Fruit fly (Drosophila melanogaster): ENCODE measurements around the gene CG31279.

Gene CG31279

DNA sequence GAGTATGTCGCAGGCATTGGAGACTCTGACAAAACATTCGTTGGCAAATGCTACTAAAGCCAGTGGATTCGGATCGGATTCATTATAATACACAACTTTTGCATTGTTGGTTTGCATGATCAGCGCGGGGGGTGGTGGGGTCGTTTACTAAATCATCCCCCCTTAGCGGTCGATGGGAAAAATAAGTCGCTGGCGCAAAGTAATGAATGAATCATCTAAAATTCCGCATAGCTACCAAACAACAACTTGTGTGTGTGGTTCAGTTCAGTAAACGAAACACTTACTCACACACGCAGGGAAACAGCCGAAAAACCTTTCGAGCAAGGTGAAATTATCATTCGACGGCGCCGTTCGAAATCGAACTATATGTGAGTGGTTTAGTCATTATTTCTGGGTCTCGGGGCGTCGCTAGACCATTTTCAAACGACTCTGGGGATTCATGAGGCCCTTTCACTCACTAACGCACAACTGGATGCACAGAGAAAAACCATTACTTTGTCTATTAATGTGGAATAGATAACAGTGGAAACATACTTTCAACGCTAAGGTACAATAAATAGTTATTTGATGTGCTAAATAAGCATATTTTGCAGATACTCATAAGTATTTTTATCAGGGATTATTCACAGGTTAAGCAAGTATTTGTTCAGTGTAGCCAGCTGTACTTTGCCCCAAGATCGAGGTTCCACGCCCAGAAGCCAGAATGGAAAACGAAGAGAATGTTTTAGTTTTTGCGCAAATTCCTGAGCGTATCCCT, 18.1 kb downstream of the CG31279 start (continued):
- TF ChIP-seq TFAM (GFP tag; optimal IDR thresholded peaks at IDR 0.05), result no peak
- TF ChIP-seq CG7372 (GFP tag; IDR thresholded peaks at IDR 0.05), result peak; percentile 71; the same call in 1 of the 2 replicates
- TF ChIP-seq Neu2 (GFP tag; optimal IDR thresholded peaks at IDR 0.05; ENCODE audit: borderline replicate concordance), result no peak
- no peak for TF ChIP-seq NK7.1 (GFP tag; optimal IDR thresholded peaks at IDR 0.05)
- peak; percentile 51 for TF ChIP-seq Ravus (GFP tag; IDR thresholded peaks at IDR 0.05)
- peak; percentile 82 for TF ChIP-seq CG8388 (GFP tag; optimal IDR thresholded peaks at IDR 0.05)
- peak; percentile 76 for TF ChIP-seq dysf (GFP tag; IDR thresholded peaks at IDR 0.05)
- TF ChIP-seq CG17912 (GFP tag; optimal IDR thresholded peaks at IDR 0.05), result no peak
- TF ChIP-seq MTF-1 (GFP tag; optimal IDR thresholded peaks at IDR 0.05; ENCODE audit: borderline replicate concordance), result peak; percentile 76
- TF ChIP-seq Nf-YA (GFP tag; IDR thresholded peaks at IDR 0.05), result peak; percentile 76; the same call in 1 of the 2 replicates
- peak; percentile 64 for TF ChIP-seq CG16815 (GFP tag; optimal IDR thresholded peaks at IDR 0.05)
- TF ChIP-seq ERR (GFP tag; optimal IDR thresholded peaks at IDR 0.05), result peak; percentile 46
- peak; percentile 80 for TF ChIP-seq wor (GFP tag; IDR thresholded peaks at IDR 0.05)
- 0 out of 3 replicates have a peak, but pooled peaks have one; percentile 12 for TF ChIP-seq CG14050 (GFP tag; IDR thresholded peaks at IDR 0.05)
- no peak for TF ChIP-seq klu (GFP tag; IDR thresholded peaks at IDR 0.05)
- no peak for TF ChIP-seq psq (GFP tag; optimal IDR thresholded peaks at IDR 0.05)
- TF ChIP-seq Ada2b (GFP tag; IDR thresholded peaks at IDR 0.05), result peak; percentile 81
- TF ChIP-seq seq (GFP tag; IDR thresholded peaks at IDR 0.05), result no peak; the same call in 1 of the 2 replicates
- peak; percentile 66 for TF ChIP-seq salm (tag; optimal IDR thresholded peaks at IDR 0.05)
- peak; percentile 8 for TF ChIP-seq Usf (GFP tag; optimal IDR thresholded peaks at IDR 0.05)
- TF ChIP-seq CG3065 (GFP tag; optimal IDR thresholded peaks at IDR 0.05), result no peak
- peak; percentile 36 for TF ChIP-seq jumu (GFP tag; optimal IDR thresholded peaks at IDR 0.05)
- TF ChIP-seq CG30020 (tag; optimal IDR thresholded peaks at IDR 0.05), result peak; percentile 33
- peak; percentile 50 for TF ChIP-seq disco-r (GFP tag; optimal IDR thresholded peaks at IDR 0.05)
- peak; percentile 77 for TF ChIP-seq CG7786 (GFP tag; optimal IDR thresholded peaks at IDR 0.05)
- TF ChIP-seq dimm (GFP tag; IDR thresholded peaks at IDR 0.05), result peak; percentile 75
- peak; percentile 73 for TF ChIP-seq HmgZ (tag; optimal IDR thresholded peaks at IDR 0.05)
- TF ChIP-seq Ptx1 (GFP tag; IDR thresholded peaks at IDR 0.05), result peak; percentile 81
- TF ChIP-seq knrl (GFP tag; IDR thresholded peaks at IDR 0.05; ENCODE audit: partially characterized antibody), result no peak
- TF ChIP-seq her (GFP tag; optimal IDR thresholded peaks at IDR 0.05), result peak; percentile 57
- TF ChIP-seq ase (GFP tag; IDR thresholded peaks at IDR 0.05), result peak; percentile 82
- no peak for TF ChIP-seq Dref (GFP tag; IDR thresholded peaks at IDR 0.05)
- peak; percentile 24 for TF ChIP-seq CG10565 (GFP tag; optimal IDR thresholded peaks at IDR 0.05)
- TF ChIP-seq CG4424 (GFP tag; optimal IDR thresholded peaks at IDR 0.05), result no peak
- peak; percentile 49 for TF ChIP-seq CG1602 (GFP tag; optimal IDR thresholded peaks at IDR 0.05)
- peak; percentile 41 for TF ChIP-seq Sry-β (GFP tag; optimal IDR thresholded peaks at IDR 0.05)
- TF ChIP-seq cas (GFP tag; IDR thresholded peaks at IDR 0.05), result peak; percentile 73
- TF ChIP-seq tgo (GFP tag; IDR thresholded peaks at IDR 0.05), result peak; percentile 73
- TF ChIP-seq HLH3B (GFP tag; IDR thresholded peaks at IDR 0.05), result peak; percentile 87
- peak; percentile 29; the same call in 1 of the 2 replicates for TF ChIP-seq CG9932 (GFP tag; IDR thresholded peaks at IDR 0.05)
- TF ChIP-seq CG15073 (GFP tag; optimal IDR thresholded peaks at IDR 0.05), result no peak
- peak; percentile 62; the same call in 2 of the 3 replicates for TF ChIP-seq sr (GFP tag; IDR thresholded peaks at IDR 0.05)
- TF ChIP-seq CG9437 (GFP tag; optimal IDR thresholded peaks at IDR 0.05), result peak; percentile 76
- TF ChIP-seq CG10431 (GFP tag; optimal IDR thresholded peaks at IDR 0.05), result no peak
- TF ChIP-seq CG2678 (tag; optimal IDR thresholded peaks at IDR 0.05), result peak; percentile 65
- peak; percentile 65 for TF ChIP-seq oc (tag; optimal IDR thresholded peaks at IDR 0.05)
- peak; percentile 5 for TF ChIP-seq CG13123 (GFP tag; optimal IDR thresholded peaks at IDR 0.05)
- TF ChIP-seq lov (optimal IDR thresholded peaks at IDR 0.05), result no peak
- TF ChIP-seq lov (GFP tag; IDR thresholded peaks at IDR 0.05), result peak; percentile 84
- peak; percentile 38 for TF ChIP-seq CG33213 (GFP tag; optimal IDR thresholded peaks at IDR 0.05)
- peak; percentile 46 for TF ChIP-seq D19A (tag; optimal IDR thresholded peaks at IDR 0.05)

Data from whole organism, embryonic.